Worm (Caenorhabditis elegans) whole organism, young adult: Measurements from ENCODE around the gene nhr-28.

Experiments used
- B0019.2 ChIP-seq: fragments of 200-800 bp; sonication (Bioruptor generic); conservative IDR thresholded peaks from 2 replicates; pipeline ENCODE4 v1.3.6; 2022; ENCODE audit warnings: missing genetic modification reagents, missing genetic modification characterization, missing compliant biosample characterization
- B0336.3 ChIP-seq: fragments of 200-800 bp; sonication (Bioruptor generic); IDR thresholded peaks from 2 replicates; pipeline ENCODE4 v1.3.6; 2022; ENCODE audit warnings: missing genetic modification characterization, missing compliant biosample characterization
- D2030.7 ChIP-seq: fragments of 200-800 bp; sonication (Bioruptor generic); IDR thresholded peaks from 2 replicates; pipeline ENCODE4 v1.3.6; 2022; ENCODE audit warnings: missing genetic modification reagents, missing genetic modification characterization, missing compliant biosample characterization
- F49E8.2 ChIP-seq: sonication (generic microtip); optimal IDR thresholded peaks from 3 replicates; lab custom pipeline; 2017; ENCODE audit warnings: missing genetic modification characterization, mild to moderate bottlenecking, missing compliant biosample characterization, antibody characterized with exemption, moderate library complexity; ENCODE audit not compliant: insufficient read depth
- F52B5.7 ChIP-seq: sonication (generic microtip); optimal IDR thresholded peaks from 2 replicates; lab custom pipeline; 2016; ENCODE audit warnings: mild to moderate bottlenecking, missing genetic modification characterization, missing compliant biosample characterization
- F57A8.1 ChIP-seq: fragments of 200-800 bp; sonication (Bioruptor generic); optimal IDR thresholded peaks from 2 replicates; lab custom pipeline; 2018; ENCODE audit warnings: mild to moderate bottlenecking, missing genetic modification characterization, moderate library complexity, missing compliant biosample characterization
- K11D2.4 ChIP-seq: fragments of 200-800 bp; sonication (Bioruptor generic); IDR thresholded peaks from 2 replicates; pipeline ENCODE4 v1.3.6; 2022; ENCODE audit warnings: missing genetic modification reagents, missing genetic modification characterization, missing compliant biosample characterization
- Y53F4B.3 ChIP-seq: fragments of 200-800 bp; sonication (Bioruptor generic); IDR thresholded peaks from 2 replicates; pipeline ENCODE4 v1.3.6; 2022; ENCODE audit warnings: missing genetic modification reagents, missing genetic modification characterization, missing compliant biosample characterization
- Y95B8A.8 ChIP-seq: fragments of 200-800 bp; sonication (Bioruptor generic); IDR thresholded peaks from 2 replicates; pipeline ENCODE4 v1.3.6; 2022; ENCODE audit warnings: missing genetic modification reagents, missing genetic modification characterization, missing compliant biosample characterization
- attf-3 ChIP-seq: fragments of 200-800 bp; sonication (Bioruptor generic); conservative IDR thresholded peaks from 2 replicates; pipeline ENCODE4 v1.3.6; 2022; ENCODE audit warnings: missing genetic modification reagents, missing genetic modification characterization, missing compliant biosample characterization
- attf-5 ChIP-seq: fragments of 200-800 bp; sonication (Bioruptor generic); optimal IDR thresholded peaks from 2 replicates; lab custom pipeline; 2018; ENCODE audit warnings: mild to moderate bottlenecking, missing genetic modification characterization, missing compliant biosample characterization
- cebp-1 ChIP-seq, 2 experiments: fragments of 200-800 bp in 1 of 2; sonication (Bioruptor generic) in 1 of 2; sonication (generic microtip) in 1 of 2; IDR thresholded peaks in 1 of 2; optimal IDR thresholded peaks in 1 of 2; 2 replicates each; pipeline versions ENCODE4 v1.3.6 to Lab custom; 2017 to 2022; ENCODE audit warnings: missing compliant biosample characterization in 2 of 2, missing genetic modification characterization in 2 of 2, mild to moderate bottlenecking in 1 of 2, missing genetic modification reagents in 1 of 2, moderate library complexity in 1 of 2
- ceh-27 ChIP-seq: fragments of 200-800 bp; sonication (Bioruptor generic); optimal IDR thresholded peaks from 2 replicates; lab custom pipeline; 2018; ENCODE audit warnings: mild to moderate bottlenecking, missing genetic modification characterization, moderate library complexity, missing compliant biosample characterization
- chd-7 ChIP-seq: sonication (generic microtip); optimal IDR thresholded peaks from 2 replicates; lab custom pipeline; 2016; ENCODE audit warnings: mild to moderate bottlenecking, missing genetic modification characterization, moderate library complexity, missing compliant biosample characterization
- die-1 ChIP-seq: sonication (generic microtip); optimal IDR thresholded peaks from 2 replicates; lab custom pipeline; 2016; ENCODE audit warnings: missing genotype, mild to moderate bottlenecking, missing genetic modification characterization, missing compliant biosample characterization
- dox-1 ChIP-seq: fragments of 200-800 bp; sonication (Bioruptor generic); IDR thresholded peaks from 2 replicates; pipeline ENCODE4 v1.3.6; 2022; ENCODE audit warnings: missing genetic modification reagents, missing genetic modification characterization, missing compliant biosample characterization
- egl-18 ChIP-seq: fragments of 200-800 bp; sonication (Bioruptor generic); IDR thresholded peaks from 2 replicates; pipeline ENCODE4 v1.3.6; 2022; ENCODE audit warnings: missing genetic modification reagents, missing genetic modification characterization, missing compliant biosample characterization
- egrh-3 ChIP-seq: fragments of 200-800 bp; sonication (Bioruptor generic); IDR thresholded peaks from 2 replicates; pipeline ENCODE4 v1.3.6; 2022; ENCODE audit warnings: missing genetic modification reagents, missing genetic modification characterization, missing compliant biosample characterization
- hlh-12 ChIP-seq: sonication (generic microtip); optimal IDR thresholded peaks from 2 replicates; lab custom pipeline; 2016; ENCODE audit warnings: missing genetic modification characterization, missing compliant biosample characterization
- hlh-26 ChIP-seq: fragments of 200-800 bp; sonication (Bioruptor generic); conservative IDR thresholded peaks from 2 replicates; pipeline ENCODE4 v1.3.6; 2022; ENCODE audit warnings: missing genetic modification reagents, missing genetic modification characterization, missing compliant biosample characterization
- lin-26 ChIP-seq: fragments of 200-800 bp; sonication (Bioruptor generic); IDR thresholded peaks from 2 replicates; pipeline ENCODE4 v1.3.6; 2022; ENCODE audit warnings: missing genetic modification reagents, missing genetic modification characterization, missing compliant biosample characterization
- lin-40 ChIP-seq: sonication (generic microtip); optimal IDR thresholded peaks from 2 replicates; lab custom pipeline; 2016; ENCODE audit warnings: missing genetic modification characterization, mild to moderate bottlenecking, missing compliant biosample characterization, missing genotype, missing genetic modification reagents
- lin-54 ChIP-seq: fragments of 200-800 bp; sonication (Bioruptor generic); optimal IDR thresholded peaks from 2 replicates; lab custom pipeline; 2018; ENCODE audit warnings: mild to moderate bottlenecking, missing genetic modification characterization, missing compliant biosample characterization
- lsl-1 ChIP-seq: fragments of 200-800 bp; sonication (Bioruptor generic); optimal IDR thresholded peaks from 2 replicates; lab custom pipeline; 2018; ENCODE audit warnings: mild to moderate bottlenecking, missing genetic modification characterization, moderate library complexity, missing compliant biosample characterization
- madf-10 ChIP-seq: sonication (generic microtip); optimal IDR thresholded peaks from 2 replicates; lab custom pipeline; 2016; ENCODE audit warnings: mild to moderate bottlenecking, missing genetic modification characterization, missing compliant biosample characterization
- madf-3 ChIP-seq: fragments of 200-800 bp; sonication (Bioruptor generic); IDR thresholded peaks from 2 replicates; pipeline ENCODE4 v1.3.6; 2022; ENCODE audit warnings: missing genetic modification reagents, missing genetic modification characterization, missing compliant biosample characterization
- mcd-1 ChIP-seq: fragments of 200-800 bp; sonication (Bioruptor generic); IDR thresholded peaks from 2 replicates; pipeline ENCODE4 v1.3.6; 2022; ENCODE audit warnings: missing genetic modification reagents, missing genetic modification characterization, missing compliant biosample characterization
- nfya-1 ChIP-seq: sonication (generic microtip); optimal IDR thresholded peaks from 2 replicates; lab custom pipeline; 2017; ENCODE audit warnings: antibody characterized with exemption, missing compliant biosample characterization, missing genetic modification characterization, borderline replicate concordance; ENCODE audit not compliant: insufficient read depth
- nfya-2 ChIP-seq: fragments of 200-800 bp; sonication (Bioruptor generic); IDR thresholded peaks from 2 replicates; pipeline ENCODE4 v1.3.6; 2022; ENCODE audit warnings: missing genetic modification reagents, missing genetic modification characterization, missing compliant biosample characterization
- nhr-179 ChIP-seq: sonication (generic microtip); optimal IDR thresholded peaks from 2 replicates; lab custom pipeline; 2016; ENCODE audit warnings: mild to moderate bottlenecking, missing genetic modification characterization, missing compliant biosample characterization
- nhr-27 ChIP-seq: fragments of 200-800 bp; sonication (Bioruptor generic); optimal IDR thresholded peaks from 2 replicates; lab custom pipeline; 2018; ENCODE audit warnings: mild to moderate bottlenecking, missing genetic modification characterization, moderate library complexity, missing compliant biosample characterization
- nhr-80 ChIP-seq: sonication (generic microtip); optimal IDR thresholded peaks from 2 replicates; lab custom pipeline; 2016; ENCODE audit warnings: missing genetic modification characterization, missing compliant biosample characterization
- rec-8 ChIP-seq, 2 experiments: sonication (generic microtip); optimal IDR thresholded peaks; 2 replicates each; lab custom pipeline; 2016; ENCODE audit warnings: mild to moderate bottlenecking in 2 of 2, missing genetic modification characterization in 2 of 2, missing genetic modification reagents in 2 of 2, missing genotype in 2 of 2, missing biosample characterization in 1 of 2, missing compliant biosample characterization in 1 of 2, moderate library complexity in 1 of 2
- somi-1 ChIP-seq: fragments of 200-800 bp; sonication (Bioruptor generic); optimal IDR thresholded peaks from 2 replicates; lab custom pipeline; 2018; ENCODE audit warnings: mild to moderate bottlenecking, missing genetic modification characterization, missing compliant biosample characterization
- unc-62 ChIP-seq: fragments of 150-350 bp; optimal IDR thresholded peaks from 2 replicates; lab custom pipeline; 2014; ENCODE audit warnings: missing biosample characterization, missing genetic modification reagents, missing genetic modification characterization
- zfh-2 ChIP-seq: fragments of 200-800 bp; sonication (Bioruptor generic); conservative IDR thresholded peaks from 2 replicates; pipeline ENCODE4 v1.3.6; 2022; ENCODE audit warnings: missing genetic modification reagents, missing genetic modification characterization, missing compliant biosample characterization
- ztf-22 ChIP-seq: fragments of 200-800 bp; sonication (Bioruptor generic); optimal IDR thresholded peaks from 2 replicates; lab custom pipeline; 2018; ENCODE audit warnings: mild to moderate bottlenecking, missing genetic modification characterization, moderate library complexity, missing compliant biosample characterization
- ztf-26 ChIP-seq: sonication (generic microtip); optimal IDR thresholded peaks from 2 replicates; lab custom pipeline; 2017; ENCODE audit warnings: missing genetic modification characterization, missing compliant biosample characterization
- ztf-3 ChIP-seq: fragments of 200-800 bp; sonication (Bioruptor generic); optimal IDR thresholded peaks from 2 replicates; lab custom pipeline; 2018; ENCODE audit warnings: mild to moderate bottlenecking, missing genetic modification characterization, missing compliant biosample characterization
- ztf-6 ChIP-seq: fragments of 200-800 bp; sonication (Bioruptor generic); IDR thresholded peaks from 2 replicates; pipeline ENCODE4 v1.3.6; 2022; ENCODE audit warnings: missing genetic modification reagents, missing genetic modification characterization, missing compliant biosample characterization

Gene nhr-28

DNA sequence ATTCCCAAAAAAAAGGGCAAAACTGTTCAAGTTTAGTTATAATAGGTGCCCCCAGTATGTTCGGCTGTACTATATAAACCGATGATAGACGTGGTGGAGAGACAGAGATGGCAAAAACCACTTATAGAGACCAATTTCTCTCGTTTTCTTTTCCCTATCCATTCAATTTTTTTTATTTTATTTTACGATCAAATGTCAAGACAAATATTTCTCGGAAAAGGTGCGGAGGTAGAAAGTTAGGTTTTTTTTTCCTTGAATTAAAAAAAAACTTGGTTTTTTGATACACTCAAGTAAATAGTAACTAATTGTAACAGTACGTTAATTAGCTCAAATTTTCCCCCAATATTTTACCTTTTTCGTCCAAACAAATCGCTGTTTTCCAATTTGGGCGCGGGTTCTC, 48.0 kb downstream of the nhr-28 start:
- TF ChIP-seq nhr-179 (tag; lab: Kevin White, UChicago) (no peak), B0019.2 (GFP tag; lab: Robert Waterston, UW) (no peak), ztf-6 (GFP tag; lab: Robert Waterston, UW) (no peak), hlh-26 (GFP tag; lab: Robert Waterston, UW) (no peak), Y53F4B.3 (GFP tag; lab: Robert Waterston, UW) (no peak), F52B5.7 (tag; lab: Kevin White, UChicago) (no peak), B0336.3 (GFP tag; lab: Robert Waterston, UW) (no peak), die-1 (tag; lab: Kevin White, UChicago) (no peak), nhr-27 (tag; lab: Kevin White, UChicago) (no peak), rec-8 (tag; optimal IDR thresholded peaks at IDR 0.05; lab: Kevin White, UChicago) (no peak), chd-7 (tag; lab: Kevin White, UChicago) (no peak)

DNA sequence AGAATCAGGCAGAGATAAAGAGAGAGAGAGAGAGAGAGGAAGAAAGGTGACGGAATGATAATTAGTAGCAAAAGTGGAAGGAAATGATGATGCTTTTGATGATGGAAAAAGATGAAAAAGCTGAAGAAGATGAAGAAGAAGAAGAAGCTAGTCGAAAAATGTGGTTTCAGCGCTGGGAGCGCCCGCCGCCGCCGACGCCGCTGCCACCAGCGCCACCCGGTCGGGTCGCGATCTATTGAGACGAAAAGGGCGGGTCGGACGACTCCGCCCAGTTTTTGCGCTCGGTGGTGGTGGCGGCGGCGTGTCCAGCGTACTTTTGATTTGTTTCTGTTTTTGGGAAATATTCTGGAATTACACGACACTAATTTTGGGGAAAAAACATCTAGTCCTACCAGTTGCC, 48.6 kb downstream of the nhr-28 start:
- TF ChIP-seq egrh-3 (GFP tag; lab: Robert Waterston, UW) (peak; percentile 87; the same call in 1 of the 2 replicates), K11D2.4 (GFP tag; lab: Robert Waterston, UW) (no peak), zfh-2 (GFP tag; lab: Robert Waterston, UW) (peak; percentile 93)

DNA sequence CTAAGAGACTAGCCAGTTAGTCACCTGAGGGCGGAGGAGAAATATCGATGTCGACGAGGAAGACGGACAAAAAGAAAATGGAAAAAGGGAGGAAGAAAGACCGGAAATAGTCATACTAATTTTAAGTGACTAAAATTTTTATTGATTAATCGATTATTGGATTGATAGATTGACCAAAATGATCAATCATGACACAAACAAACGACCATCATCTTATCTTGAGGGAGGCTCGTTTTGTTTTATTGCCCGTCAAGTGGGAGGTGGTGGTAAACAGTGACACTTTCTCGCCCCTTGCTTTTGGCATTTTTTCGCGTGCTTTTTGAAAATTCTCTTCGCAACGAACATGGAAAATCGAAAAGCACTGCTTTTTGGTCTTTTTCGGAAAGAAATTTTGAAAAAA, 50.0 kb downstream of the nhr-28 start:
- peak; percentile 1 for TF ChIP-seq unc-62
- TF ChIP-seq B0336.3 (GFP tag; lab: Robert Waterston, UW) = 0 out of 2 replicates have a peak, but pooled peaks have one; percentile 23
- no peak for TF ChIP-seq chd-7 (tag; lab: Kevin White, UChicago)
- peak; percentile 16 for TF ChIP-seq lin-40 (tag; lab: Kevin White, UChicago)
- no peak for TF ChIP-seq lin-54 (GFP tag; lab: Kevin White, UChicago)
- TF ChIP-seq Y95B8A.8 (GFP tag; lab: Robert Waterston, UW) = 0 out of 2 replicates have a peak, but pooled peaks have one; percentile 9
- TF ChIP-seq cebp-1 (GFP tag; IDR thresholded peaks at IDR 0.05; lab: Robert Waterston, UW) = no peak
- peak; percentile 22 for TF ChIP-seq cebp-1 (tag; optimal IDR thresholded peaks at IDR 0.05; lab: Kevin White, UChicago)
- TF ChIP-seq somi-1 (GFP tag; lab: Kevin White, UChicago) = no peak
- TF ChIP-seq dox-1 (GFP tag; lab: Robert Waterston, UW) = 0 out of 2 replicates have a peak, but pooled peaks have one; percentile 22
- peak; percentile 20 for TF ChIP-seq ceh-27 (GFP tag; lab: Kevin White, UChicago)
- TF ChIP-seq lin-26 (GFP tag; lab: Robert Waterston, UW) = no peak
- peak; percentile 79 for TF ChIP-seq nhr-80 (tag; lab: Kevin White, UChicago)
- no peak for TF ChIP-seq attf-3 (GFP tag; lab: Robert Waterston, UW)
- TF ChIP-seq attf-5 = peak; percentile 2
- TF ChIP-seq ztf-26 = peak; percentile 19
- TF ChIP-seq hlh-12 (tag; lab: Kevin White, UChicago) = no peak

ce11 chrX:16406632-16407031, 51.9 kb downstream of the nhr-28 start:
- TF ChIP-seq ztf-6 (GFP tag; lab: Robert Waterston, UW) = no peak
- TF ChIP-seq madf-3 (GFP tag; lab: Robert Waterston, UW) = 0 out of 2 replicates have a peak, but pooled peaks have one; percentile 60

DNA sequence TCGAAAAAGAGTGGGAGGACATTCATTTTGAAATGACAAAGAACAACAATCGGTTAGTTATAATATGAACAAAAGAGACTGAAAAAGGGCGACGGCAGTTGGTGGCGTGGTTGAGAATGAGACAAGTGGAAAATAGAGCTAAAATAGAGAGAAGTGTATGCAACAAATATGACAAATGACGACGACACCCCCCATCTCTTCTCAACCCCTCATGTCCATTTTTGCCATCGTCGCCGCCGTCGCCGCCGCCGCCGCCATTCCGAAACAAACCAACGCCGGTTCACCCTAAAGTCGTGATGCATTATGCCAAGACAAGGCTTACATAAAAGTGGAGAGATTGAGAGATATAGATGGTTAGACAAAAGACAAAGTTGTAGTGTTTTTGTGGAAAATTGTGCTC, 54.4 kb downstream of the nhr-28 start:
- TF ChIP-seq mcd-1 (GFP tag; lab: Robert Waterston, UW) = no peak
- TF ChIP-seq F49E8.2 (tag; lab: Kevin White, UChicago) = no peak
- peak; percentile 93 for TF ChIP-seq madf-10
- TF ChIP-seq ztf-22 (GFP tag; lab: Kevin White, UChicago) = no peak
- no peak for TF ChIP-seq ztf-3 (GFP tag; lab: Kevin White, UChicago)
- TF ChIP-seq nfya-1 (tag; lab: Kevin White, UChicago) = no peak
- TF ChIP-seq egl-18 (GFP tag; lab: Robert Waterston, UW) = no peak
- no peak for TF ChIP-seq lsl-1 (GFP tag; lab: Kevin White, UChicago)
- no peak for TF ChIP-seq nfya-2 (GFP tag; lab: Robert Waterston, UW)
- no peak for TF ChIP-seq F57A8.1 (GFP tag; lab: Kevin White, UChicago)
- TF ChIP-seq D2030.7 = no peak
- TF ChIP-seq zfh-2 (GFP tag; lab: Robert Waterston, UW) = peak; percentile 40; the same call in 1 of the 2 replicates
